Fruit fly (Drosophila melanogaster) Kc167 (cell line): Measurements from ENCODE around the gene CG10347.

Experiments
- Myc ChIP-seq: fragments of >200 bp; optimal IDR thresholded peaks from 2 replicates; lab custom pipeline; 2017; ENCODE audit warnings: missing external identifiers
- Sin3A ChIP-seq: fragments of >200 bp; optimal IDR thresholded peaks from 2 replicates; lab custom pipeline; 2018; ENCODE audit warnings: missing external identifiers
- h ChIP-seq: fragments of >200 bp; optimal IDR thresholded peaks from 3 replicates; lab custom pipeline; 2018; ENCODE audit warnings: missing external identifiers

- TF ChIP-seq h (no peak), Myc (lab: Kevin White, UChicago) (no peak), Sin3A (no peak)
These were observed 29.4 kb upstream of the CG10347 start for dm6 chrX:11884134-11884533.
